Worm (Caenorhabditis elegans) whole organism, L3 larva: ENCODE measurements around the gene Y43F8B.25.

Source experiments
- ama-1 ChIP-seq: fragments of 150-350 bp; optimal IDR thresholded peaks from 2 replicates; lab custom pipeline; 2018
- ceh-16 ChIP-seq: sonication (generic microtip); optimal IDR thresholded peaks from 2 replicates; lab custom pipeline; 2017; ENCODE audit warnings: missing biosample characterization, missing genetic modification characterization
- elt-1 ChIP-seq: fragments of 150-350 bp; optimal IDR thresholded peaks from 2 replicates; lab custom pipeline; 2014; ENCODE audit warnings: missing biosample characterization, missing genetic modification characterization
- lin-39 ChIP-seq: fragments of 150-350 bp; optimal IDR thresholded peaks from 2 replicates; lab custom pipeline; 2018; ENCODE audit warnings: missing biosample characterization, missing genetic modification reagents, missing genetic modification characterization
- mdl-1 ChIP-seq: fragments of 150-350 bp; optimal IDR thresholded peaks from 2 replicates; lab custom pipeline; 2014; ENCODE audit warnings: missing biosample characterization, missing genetic modification characterization
- nfya-1 ChIP-seq: sonication (generic microtip); optimal IDR thresholded peaks from 2 replicates; lab custom pipeline; 2017; ENCODE audit warnings: missing genetic modification characterization, mild to moderate bottlenecking, missing compliant biosample characterization, antibody characterized with exemption, moderate library complexity; ENCODE audit not compliant: insufficient read depth
- nhr-237 ChIP-seq: fragments of 150-350 bp; optimal IDR thresholded peaks from 2 replicates; lab custom pipeline; 2014; ENCODE audit warnings: missing biosample characterization, missing genetic modification characterization
- nhr-25 ChIP-seq: sonication (generic microtip); optimal IDR thresholded peaks from 2 replicates; lab custom pipeline; 2017; ENCODE audit warnings: missing biosample characterization, missing genetic modification characterization
- pha-4 ChIP-seq: fragments of 150-350 bp; optimal IDR thresholded peaks from 2 replicates; lab custom pipeline; 2014; ENCODE audit warnings: missing biosample characterization, missing genetic modification reagents, missing genetic modification characterization
- skn-1 ChIP-seq: fragments of 150-350 bp; optimal IDR thresholded peaks from 2 replicates; lab custom pipeline; 2014; ENCODE audit warnings: missing biosample characterization, missing genetic modification characterization
- snpc-4 ChIP-seq: fragments of 150-350 bp; optimal IDR thresholded peaks from 2 replicates; lab custom pipeline; 2014; ENCODE audit warnings: missing biosample characterization, missing genetic modification characterization

ce11 chrV:19497087-19497486, 34.4 kb downstream of the Y43F8B.25 start:
- no peak for TF ChIP-seq nfya-1 (tag; lab: Kevin White, UChicago)
- TF ChIP-seq elt-1 (tag; lab: Kevin White, UChicago) = no peak
- no peak for TF ChIP-seq lin-39 (tag; lab: Kevin White, UChicago)
- no peak for TF ChIP-seq nhr-237 (tag; lab: Kevin White, UChicago)
- TF ChIP-seq pha-4 (tag; lab: Kevin White, UChicago) = no peak
- no peak for TF ChIP-seq skn-1 (tag; lab: Kevin White, UChicago)
- TF ChIP-seq snpc-4 (tag; lab: Kevin White, UChicago) = no peak
- no peak for TF ChIP-seq ama-1 (lab: Kevin White, UChicago)
- no peak for TF ChIP-seq nhr-25 (tag; lab: Kevin White, UChicago)
- TF ChIP-seq ceh-16 (tag; lab: Kevin White, UChicago) = no peak
- TF ChIP-seq mdl-1 (tag; lab: Kevin White, UChicago) = no peak
